Worm (Caenorhabditis elegans) whole organism, late embryonic: Measurements from ENCODE around the gene F01D5.8.
"Not testable (repeated sequence)": the region's sequence is repeated elsewhere in the genome, so short reads cannot be mapped to it uniquely, and the experiment has no call there.

Experiments used
- C08G9.2 ChIP-seq: sonication (generic microtip); optimal IDR thresholded peaks from 2 replicates; lab custom pipeline; 2016; ENCODE audit warnings: mild to moderate bottlenecking, missing genetic modification characterization, moderate library complexity, missing compliant biosample characterization
- C38D4.7 ChIP-seq: fragments of 200-800 bp; sonication (Bioruptor generic); optimal IDR thresholded peaks from 2 replicates; lab custom pipeline; 2018; ENCODE audit warnings: mild to moderate bottlenecking, missing genetic modification characterization, moderate library complexity, missing compliant biosample characterization
- K02D7.2 ChIP-seq: sonication (generic microtip); optimal IDR thresholded peaks from 2 replicates; lab custom pipeline; 2017; ENCODE audit warnings: mild to moderate bottlenecking, missing genetic modification characterization, missing compliant biosample characterization
- ahr-1 ChIP-seq: sonication (generic microtip); optimal IDR thresholded peaks from 2 replicates; lab custom pipeline; 2016; ENCODE audit warnings: missing genetic modification characterization, missing compliant biosample characterization
- ceh-31 ChIP-seq: sonication (generic microtip); optimal IDR thresholded peaks from 2 replicates; lab custom pipeline; 2016; ENCODE audit warnings: missing genetic modification characterization, missing compliant biosample characterization
- ceh-45 ChIP-seq: fragments of 200-800 bp; sonication (Bioruptor generic); IDR thresholded peaks from 2 replicates; pipeline ENCODE4 v1.3.6; 2022; ENCODE audit warnings: missing genetic modification reagents, missing genetic modification characterization, missing compliant biosample characterization
- dve-1 ChIP-seq: sonication (generic microtip); optimal IDR thresholded peaks from 2 replicates; lab custom pipeline; 2017; ENCODE audit warnings: antibody characterized with exemption, mild to moderate bottlenecking, missing genetic modification characterization, missing compliant biosample characterization
- elt-2 ChIP-seq: sonication (generic microtip); optimal IDR thresholded peaks from 2 replicates; lab custom pipeline; 2016; ENCODE audit warnings: missing genetic modification reagents, missing genetic modification characterization, missing compliant biosample characterization
- ets-4 ChIP-seq: sonication (generic microtip); optimal IDR thresholded peaks from 2 replicates; lab custom pipeline; 2016; ENCODE audit warnings: missing genetic modification characterization, missing compliant biosample characterization
- fkh-10 ChIP-seq: fragments of 150-350 bp; optimal IDR thresholded peaks from 2 replicates; lab custom pipeline; 2014; ENCODE audit warnings: missing biosample characterization, missing genetic modification reagents, missing genetic modification characterization
- hlh-13 ChIP-seq: fragments of 200-800 bp; sonication (Bioruptor generic); optimal IDR thresholded peaks from 2 replicates; lab custom pipeline; 2018; ENCODE audit warnings: mild to moderate bottlenecking, missing genetic modification characterization, missing compliant biosample characterization
- hlh-15 ChIP-seq: sonication (generic microtip); optimal IDR thresholded peaks from 2 replicates; lab custom pipeline; 2016; ENCODE audit warnings: missing genetic modification characterization, missing compliant biosample characterization
- hlh-30 ChIP-seq: sonication (generic microtip); optimal IDR thresholded peaks from 2 replicates; lab custom pipeline; 2017; ENCODE audit warnings: antibody characterized with exemption, missing genetic modification characterization, missing compliant biosample characterization; ENCODE audit not compliant: insufficient read depth
- hlh-6 ChIP-seq: sonication (generic microtip); optimal IDR thresholded peaks from 2 replicates; lab custom pipeline; 2016; ENCODE audit warnings: missing genotype, missing genetic modification characterization, missing compliant biosample characterization
- hlh-8 ChIP-seq: sonication (generic microtip); optimal IDR thresholded peaks from 2 replicates; lab custom pipeline; 2016; ENCODE audit warnings: missing genotype, missing genetic modification characterization, missing compliant biosample characterization
- lin-11 ChIP-seq: fragments of 200-800 bp; sonication (Bioruptor generic); optimal IDR thresholded peaks from 2 replicates; lab custom pipeline; 2018; ENCODE audit warnings: mild to moderate bottlenecking, missing genetic modification characterization, missing compliant biosample characterization
- nhr-232 ChIP-seq: sonication (generic microtip); optimal IDR thresholded peaks from 2 replicates; lab custom pipeline; 2016; ENCODE audit warnings: missing genetic modification characterization, missing compliant biosample characterization
- npax-4 ChIP-seq: sonication (generic microtip); optimal IDR thresholded peaks from 2 replicates; lab custom pipeline; 2016; ENCODE audit warnings: missing genetic modification characterization, missing compliant biosample characterization
- pag-3 ChIP-seq: sonication (generic microtip); optimal IDR thresholded peaks from 2 replicates; lab custom pipeline; 2016; ENCODE audit warnings: missing compliant biosample characterization, missing genetic modification characterization, borderline replicate concordance
- pat-9 ChIP-seq: fragments of 200-800 bp; sonication (Bioruptor generic); optimal IDR thresholded peaks from 2 replicates; lab custom pipeline; 2018; ENCODE audit warnings: mild to moderate bottlenecking, missing genetic modification characterization, moderate library complexity, missing compliant biosample characterization
- pqm-1 ChIP-seq: sonication (generic microtip); optimal IDR thresholded peaks from 2 replicates; lab custom pipeline; 2016; ENCODE audit warnings: missing genetic modification characterization, missing compliant biosample characterization
- pros-1 ChIP-seq: fragments of 150-350 bp; optimal IDR thresholded peaks from 2 replicates; lab custom pipeline; 2014; ENCODE audit warnings: missing biosample characterization, missing genetic modification reagents, missing genetic modification characterization
- sdc-2 ChIP-seq: sonication (generic microtip); optimal IDR thresholded peaks from 2 replicates; lab custom pipeline; 2016; ENCODE audit warnings: missing genotype, missing genetic modification characterization, missing compliant biosample characterization
- tbx-2 ChIP-seq: sonication (generic microtip); optimal IDR thresholded peaks from 2 replicates; lab custom pipeline; 2016; ENCODE audit warnings: missing genetic modification characterization, missing compliant biosample characterization
- unc-3 ChIP-seq, 2 experiments: fragments of 200-800 bp in 1 of 2; sonication (Bioruptor generic) in 1 of 2; sonication (generic microtip) in 1 of 2; conservative IDR thresholded peaks in 1 of 2; optimal IDR thresholded peaks in 1 of 2; 2 replicates each; pipeline versions ENCODE4 v1.3.6 to Lab custom; 2016 to 2022; ENCODE audit warnings: missing compliant biosample characterization in 2 of 2, missing genetic modification characterization in 2 of 2, missing genetic modification reagents in 1 of 2
- unc-42 ChIP-seq: sonication (generic microtip); optimal IDR thresholded peaks from 2 replicates; lab custom pipeline; 2016; ENCODE audit warnings: missing genotype, missing genetic modification characterization, missing compliant biosample characterization
- unc-55 ChIP-seq: sonication (generic microtip); optimal IDR thresholded peaks from 2 replicates; lab custom pipeline; 2017; ENCODE audit warnings: missing biosample characterization, missing genetic modification reagents, missing genetic modification characterization
- zip-5 ChIP-seq: sonication (generic microtip); optimal IDR thresholded peaks from 2 replicates; lab custom pipeline; 2016; ENCODE audit warnings: missing genetic modification characterization, missing compliant biosample characterization

Gene F01D5.8

ce11 chrII:14019625-14020024, 9.1 kb downstream of the F01D5.8 start:
- 0 out of 2 replicates have a peak, but pooled peaks have one; percentile 11 for TF ChIP-seq ceh-45 (GFP tag; lab: Robert Waterston, UW)
- TF ChIP-seq pat-9 (tag; lab: Kevin White, UChicago) = peak; percentile 37
- TF ChIP-seq unc-3 (GFP tag; conservative IDR thresholded peaks at IDR 0.05; lab: Robert Waterston, UW) = 0 out of 2 replicates have a peak, but pooled peaks have one; percentile 3
- not testable (repeated sequence) for TF ChIP-seq unc-3 (tag; optimal IDR thresholded peaks at IDR 0.05; lab: Kevin White, UChicago)

- not testable (repeated sequence) for TF ChIP-seq pqm-1 (tag; lab: Kevin White, UChicago); npax-4 (tag; lab: Kevin White, UChicago); ceh-31
Observed at ce11 chrII:14021230-14021629, 10.7 kb downstream of the F01D5.8 start, which contains the start of gene F01D5.10. Gene F01D5.10, minus strand, starts transcription at chrII:14021330.

- no peak for TF ChIP-seq hlh-15 (tag; lab: Kevin White, UChicago)
- TF ChIP-seq zip-5 (tag; lab: Kevin White, UChicago) = no peak
Observed at ce11 chrII:14032705-14033104, 22.2 kb downstream of the F01D5.8 start.

- TF ChIP-seq dve-1 (tag; lab: Kevin White, UChicago) (no peak), hlh-6 (tag; lab: Kevin White, UChicago) (peak; percentile 1)
Observed at ce11 chrII:14034559-14034958, 24.1 kb downstream of the F01D5.8 start.

ce11 chrII:14036724-14037483, 26.4 kb downstream of the F01D5.8 start:
- TF ChIP-seq dve-1 (tag; lab: Kevin White, UChicago) = peak; percentile 91
- TF ChIP-seq unc-42 (tag; lab: Kevin White, UChicago) = peak; percentile 67
- peak; percentile 8 for TF ChIP-seq hlh-30 (tag; lab: Kevin White, UChicago)
- no peak for TF ChIP-seq unc-55 (GFP tag; lab: Kevin White, UChicago)
- TF ChIP-seq lin-11 (tag; lab: Kevin White, UChicago) = no peak
- TF ChIP-seq pros-1 (tag; lab: Kevin White, UChicago) = no peak
- TF ChIP-seq C38D4.7 (GFP tag; lab: Kevin White, UChicago) = peak; percentile 11
- TF ChIP-seq fkh-10 (GFP tag; lab: Kevin White, UChicago) = no peak
- TF ChIP-seq ets-4 = no peak
- TF ChIP-seq tbx-2 (tag; lab: Kevin White, UChicago) = peak; percentile 51
- TF ChIP-seq nhr-232 (tag; lab: Kevin White, UChicago) = no peak
- TF ChIP-seq elt-2 (tag; lab: Kevin White, UChicago) = no peak
- no peak for TF ChIP-seq hlh-13 (GFP tag; lab: Kevin White, UChicago)
- no peak for TF ChIP-seq C08G9.2
- TF ChIP-seq ahr-1 (tag; lab: Kevin White, UChicago) = no peak
- TF ChIP-seq ceh-45 (GFP tag; lab: Robert Waterston, UW) = no peak
- no peak for TF ChIP-seq K02D7.2 (tag; lab: Kevin White, UChicago)

ce11 chrII:14037484-14038303, 27.2 kb downstream of the F01D5.8 start:
- TF ChIP-seq hlh-8 (tag; lab: Kevin White, UChicago) (no peak), dve-1 (tag; lab: Kevin White, UChicago) (peak; percentile 7), ceh-31 (no peak), pag-3 (no peak), sdc-2 (no peak)
